Worm (Caenorhabditis elegans) whole organism, mixed stage, embryonic: ENCODE measurements around the gene tlp-1.
"Not testable (repeated sequence)": the region's sequence is repeated elsewhere in the genome, so short reads cannot be mapped to it uniquely, and the experiment has no call there.

Experiments used
- M03D4.4 ChIP-seq: sonication (generic microtip); optimal IDR thresholded peaks from 2 replicates; lab custom pipeline; 2017; ENCODE audit warnings: mild to moderate bottlenecking, missing genetic modification characterization, missing compliant biosample characterization
- bed-3 ChIP-seq: fragments of 200-800 bp; sonication (Bioruptor generic); optimal IDR thresholded peaks from 3 replicates; lab custom pipeline; 2018; ENCODE audit warnings: mild to moderate bottlenecking, missing genetic modification characterization, moderate library complexity, missing compliant biosample characterization
- blmp-1 ChIP-seq: fragments of 150-350 bp; optimal IDR thresholded peaks from 2 replicates; lab custom pipeline; 2014; ENCODE audit warnings: missing biosample characterization, missing genetic modification characterization
- ceh-39 ChIP-seq: fragments of 150-350 bp; optimal IDR thresholded peaks from 2 replicates; lab custom pipeline; 2014; ENCODE audit warnings: missing biosample characterization, missing genetic modification characterization
- ceh-43 ChIP-seq: fragments of 200-800 bp; sonication (Bioruptor generic); optimal IDR thresholded peaks from 2 replicates; lab custom pipeline; 2018; ENCODE audit warnings: mild to moderate bottlenecking, missing genetic modification characterization, moderate library complexity, missing compliant biosample characterization
- ceh-83 ChIP-seq: fragments of 200-800 bp; sonication (Bioruptor generic); optimal IDR thresholded peaks from 2 replicates; lab custom pipeline; 2018; ENCODE audit warnings: mild to moderate bottlenecking, missing genetic modification characterization, missing compliant biosample characterization
- cnd-1 ChIP-seq: fragments of 200-800 bp; sonication (Bioruptor generic); optimal IDR thresholded peaks from 2 replicates; lab custom pipeline; 2018; ENCODE audit warnings: mild to moderate bottlenecking, missing genetic modification characterization, missing compliant biosample characterization
- elt-1 ChIP-seq: sonication (generic microtip); optimal IDR thresholded peaks from 2 replicates; lab custom pipeline; 2017; ENCODE audit warnings: missing genetic modification characterization, mild to moderate bottlenecking, missing compliant biosample characterization, antibody characterized with exemption, moderate library complexity, borderline replicate concordance; ENCODE audit not compliant: insufficient read depth
- elt-3 ChIP-seq: fragments of 150-350 bp; optimal IDR thresholded peaks from 2 replicates; lab custom pipeline; 2014; ENCODE audit warnings: missing biosample characterization, missing genetic modification characterization
- ham-2 ChIP-seq: fragments of 200-800 bp; sonication (Bioruptor generic); optimal IDR thresholded peaks from 2 replicates; lab custom pipeline; 2018; ENCODE audit warnings: mild to moderate bottlenecking, missing genetic modification characterization, missing compliant biosample characterization
- lin-13 ChIP-seq: fragments of 150-350 bp; optimal IDR thresholded peaks from 2 replicates; lab custom pipeline; 2014; ENCODE audit warnings: missing biosample characterization, missing genetic modification characterization
- mls-2 ChIP-seq: sonication (generic microtip); optimal IDR thresholded peaks from 2 replicates; lab custom pipeline; 2016; ENCODE audit warnings: mild to moderate bottlenecking, missing genetic modification characterization, moderate library complexity, missing compliant biosample characterization
- nhr-12 ChIP-seq: fragments of 150-350 bp; optimal IDR thresholded peaks from 2 replicates; lab custom pipeline; 2014; ENCODE audit warnings: missing biosample characterization, missing genetic modification characterization
- nhr-2 ChIP-seq: fragments of 150-350 bp; optimal IDR thresholded peaks from 2 replicates; lab custom pipeline; 2014; ENCODE audit warnings: missing biosample characterization, missing genetic modification characterization
- nhr-237 ChIP-seq: fragments of 150-350 bp; optimal IDR thresholded peaks from 2 replicates; lab custom pipeline; 2014; ENCODE audit warnings: missing biosample characterization, missing genetic modification characterization
- nhr-28 ChIP-seq: fragments of 150-350 bp; optimal IDR thresholded peaks from 2 replicates; lab custom pipeline; 2014; ENCODE audit warnings: missing biosample characterization, missing genetic modification characterization
- sem-2 ChIP-seq: fragments of 200-800 bp; sonication (Bioruptor generic); optimal IDR thresholded peaks from 2 replicates; lab custom pipeline; 2018; ENCODE audit warnings: mild to moderate bottlenecking, missing genetic modification characterization, missing compliant biosample characterization
- snpc-4 ChIP-seq: fragments of 150-350 bp; optimal IDR thresholded peaks from 2 replicates; lab custom pipeline; 2014; ENCODE audit warnings: missing biosample characterization, missing genetic modification characterization
- sptf-1 ChIP-seq: sonication (generic microtip); optimal IDR thresholded peaks from 2 replicates; lab custom pipeline; 2017; ENCODE audit warnings: mild to moderate bottlenecking, missing genetic modification characterization, moderate library complexity, missing compliant biosample characterization
- tbx-8 ChIP-seq: fragments of 200-800 bp; sonication (Bioruptor generic); optimal IDR thresholded peaks from 2 replicates; lab custom pipeline; 2018; ENCODE audit warnings: mild to moderate bottlenecking, missing genetic modification characterization, moderate library complexity, missing compliant biosample characterization
- unc-120 ChIP-seq: sonication (generic microtip); optimal IDR thresholded peaks from 2 replicates; lab custom pipeline; 2017; ENCODE audit warnings: missing genetic modification characterization, missing compliant biosample characterization; ENCODE audit not compliant: poor library complexity, severe bottlenecking
- unc-39 ChIP-seq: fragments of 150-350 bp; optimal IDR thresholded peaks from 2 replicates; lab custom pipeline; 2014; ENCODE audit warnings: missing biosample characterization, missing genetic modification characterization
- unc-62 ChIP-seq: fragments of 150-350 bp; optimal IDR thresholded peaks from 2 replicates; lab custom pipeline; 2014; ENCODE audit warnings: missing biosample characterization, missing genetic modification reagents, missing genetic modification characterization
- zip-8 ChIP-seq: fragments of 150-350 bp; optimal IDR thresholded peaks from 2 replicates; lab custom pipeline; 2014; ENCODE audit warnings: missing biosample characterization, missing genetic modification characterization

tlp-1 gene

ce11 chrIV:13678649-13679048 lies 25.2 kb downstream of the tlp-1 start, which contains the start of gene srlf-26:
srlf-26 (plus strand) TSS chrIV:13678949.
- TF ChIP-seq ceh-39 (tag; lab: Kevin White, UChicago) = no peak
- no peak for TF ChIP-seq mls-2
- no peak for TF ChIP-seq ceh-43 (GFP tag; lab: Kevin White, UChicago)
- no peak for TF ChIP-seq elt-1 (tag; lab: Kevin White, UChicago)
- TF ChIP-seq bed-3 (GFP tag; lab: Kevin White, UChicago) = no peak
- no peak for TF ChIP-seq ceh-83 (GFP tag; lab: Kevin White, UChicago)

- TF ChIP-seq snpc-4 (tag; lab: Kevin White, UChicago) (no peak), nhr-12 (tag; lab: Kevin White, UChicago) (no peak), unc-120 (no peak), sem-2 (GFP tag; lab: Kevin White, UChicago) (no peak)
Measured at ce11 chrIV:13673504-13673903, 30.4 kb downstream of the tlp-1 start, which contains the start of gene oac-48. oac-48 (plus strand) TSS chrIV:13673804.

- TF ChIP-seq ceh-83 (GFP tag; lab: Kevin White, UChicago) = peak; percentile 61
- TF ChIP-seq, all 35 proteins: peak for 1; not testable (repeated sequence) for 34
Measured at ce11 chrIV:13667975-13668374, 35.9 kb downstream of the tlp-1 start.

- TF ChIP-seq elt-1 (tag; lab: Kevin White, UChicago) (no peak), ceh-43 (GFP tag; lab: Kevin White, UChicago) (no peak), elt-3 (tag; lab: Kevin White, UChicago) (no peak)
Measured at ce11 chrIV:13666849-13667430, 36.9 kb downstream of the tlp-1 start, which contains the start of gene fbxa-215. fbxa-215 (minus strand) TSS chrIV:13666909.

- TF ChIP-seq nhr-28 (tag; lab: Kevin White, UChicago) (no peak), unc-62 (GFP tag; lab: Kevin White, UChicago) (no peak), nhr-2 (tag; lab: Kevin White, UChicago) (no peak), M03D4.4 (tag; lab: Kevin White, UChicago) (no peak), snpc-4 (tag; lab: Kevin White, UChicago) (no peak), ceh-43 (GFP tag; lab: Kevin White, UChicago) (no peak)
Measured at ce11 chrIV:13665073-13665472, 38.8 kb downstream of the tlp-1 start.

- no peak for TF ChIP-seq lin-13 (tag; lab: Kevin White, UChicago)
- TF ChIP-seq snpc-4 (tag; lab: Kevin White, UChicago) = no peak
- TF ChIP-seq ham-2 (GFP tag; lab: Kevin White, UChicago) = no peak
- no peak for TF ChIP-seq bed-3 (GFP tag; lab: Kevin White, UChicago)
- TF ChIP-seq blmp-1 (tag; lab: Kevin White, UChicago) = no peak
- no peak for TF ChIP-seq mls-2
- no peak for TF ChIP-seq zip-8
- TF ChIP-seq ceh-39 (tag; lab: Kevin White, UChicago) = no peak
- TF ChIP-seq M03D4.4 (tag; lab: Kevin White, UChicago) = no peak
- TF ChIP-seq sem-2 (GFP tag; lab: Kevin White, UChicago) = no peak
- no peak for TF ChIP-seq tbx-8
- no peak for TF ChIP-seq sptf-1 (tag; lab: Kevin White, UChicago)
Measured at ce11 chrIV:13664090-13664489, 39.8 kb downstream of the tlp-1 start, which contains the start of gene Y45F10C.4. Y45F10C.4 (minus strand) TSS chrIV:13664190.

ce11 chrIV:13662570-13662969 lies 41.3 kb downstream of the tlp-1 start, which contains the start of gene Y45F10C.2:
Y45F10C.2 (minus strand) TSS chrIV:13662670.
- TF ChIP-seq unc-39 (tag; lab: Kevin White, UChicago); ham-2 (GFP tag; lab: Kevin White, UChicago); nhr-28 (tag; lab: Kevin White, UChicago): not testable (repeated sequence)
- TF ChIP-seq, all 35 proteins: peak for 0; not testable (repeated sequence) for 35

- not testable (repeated sequence) for TF ChIP-seq elt-3, nhr-237, cnd-1 (tag; lab: Kevin White, UChicago)
- TF ChIP-seq, all 35 proteins: peak for 0; not testable (repeated sequence) for 35
Measured at ce11 chrIV:13659449-13659848, 44.4 kb downstream of the tlp-1 start, which contains the start of gene Y45F10C.1. Y45F10C.1 (minus strand) TSS chrIV:13659549.
